Worm (Caenorhabditis elegans): ENCODE results near the gene cam-1.

ce11 chrII:9266252-9266651 lies 43.9 kb downstream of the cam-1 start:
- TF ChIP-seq ceh-36 (tag; optimal IDR thresholded peaks at IDR 0.05), result no peak
- no peak for TF ChIP-seq ets-7 (tag; optimal IDR thresholded peaks at IDR 0.05)
- no peak for TF ChIP-seq sea-1 (GFP tag; conservative IDR thresholded peaks at IDR 0.05)
- TF ChIP-seq ama-1 (optimal IDR thresholded peaks at IDR 0.05), result no peak
- no peak for TF ChIP-seq tra-4 (tag; optimal IDR thresholded peaks at IDR 0.05)
- no peak for TF ChIP-seq flt-1 (GFP tag; IDR thresholded peaks at IDR 0.05)
- TF ChIP-seq F13C5.2 (tag; optimal IDR thresholded peaks at IDR 0.05), result no peak
- no peak for TF ChIP-seq hmbx-1 (tag; optimal IDR thresholded peaks at IDR 0.05)

Measured in whole organism, early embryonic.